Worm (Caenorhabditis elegans) whole organism, L3 larva: ENCODE measurements around the gene aakg-2.

Experiments
- elt-3 ChIP-seq, 3 experiments: fragments of 150-350 bp in 1 of 3; sonication (generic microtip) in 2 of 3; optimal IDR thresholded peaks; 2 replicates in 2 of 3; 4 replicates in 1 of 3; lab custom pipeline; 2014 to 2017; ENCODE audit warnings: missing biosample characterization in 3 of 3, missing genetic modification characterization in 3 of 3
- nhr-11 ChIP-seq: fragments of 150-350 bp; optimal IDR thresholded peaks from 2 replicates; lab custom pipeline; 2014; ENCODE audit warnings: missing biosample characterization, missing genetic modification characterization
- nhr-25 ChIP-seq: sonication (generic microtip); optimal IDR thresholded peaks from 2 replicates; lab custom pipeline; 2017; ENCODE audit warnings: missing biosample characterization, missing genetic modification characterization
- nhr-28 ChIP-seq: fragments of 150-350 bp; optimal IDR thresholded peaks from 2 replicates; lab custom pipeline; 2014; ENCODE audit warnings: missing biosample characterization, missing genetic modification characterization

DNA sequence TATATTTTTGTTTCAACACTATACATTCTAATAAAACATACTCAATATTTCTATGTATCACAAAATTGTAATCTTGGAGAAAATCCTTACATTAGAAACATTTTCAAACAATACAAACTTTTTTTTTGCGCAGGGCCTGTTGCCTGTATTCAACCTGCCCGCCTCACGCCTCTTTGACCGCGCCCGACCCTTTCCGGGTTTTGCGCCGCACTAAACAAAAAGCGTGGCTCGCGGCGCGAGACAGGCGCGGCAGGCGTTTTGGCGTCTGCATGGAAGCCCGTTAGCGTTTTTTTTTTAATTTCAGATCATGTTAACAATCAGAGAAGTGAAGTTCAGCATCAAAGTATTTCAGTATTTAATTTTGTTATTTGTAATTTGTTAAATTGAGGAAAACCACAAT lies 25.9 kb downstream of the aakg-2 start:
- no peak for TF ChIP-seq elt-3 (tag; optimal IDR thresholded peaks at IDR 0.05; lab: Kevin White, UChicago)
- no peak for TF ChIP-seq nhr-11 (tag; lab: Kevin White, UChicago)
- TF ChIP-seq nhr-25, result no peak
- no peak for TF ChIP-seq nhr-28 (tag; lab: Kevin White, UChicago)
